Worm (Caenorhabditis elegans) whole organism, L4/young adult: Measurements from ENCODE around the gene Y67A10A.3.

Source experiments
- W03F9.2 ChIP-seq: fragments of 150-350 bp; optimal IDR thresholded peaks from 2 replicates; lab custom pipeline; 2014; ENCODE audit warnings: missing biosample characterization, missing genetic modification characterization
- dao-5 ChIP-seq: sonication (generic microtip); optimal IDR thresholded peaks from 2 replicates; lab custom pipeline; 2016; ENCODE audit warnings: missing genotype, missing genetic modification characterization, moderate library complexity, missing compliant biosample characterization
- him-1 ChIP-seq: sonication (generic microtip); optimal IDR thresholded peaks from 2 replicates; lab custom pipeline; 2016; ENCODE audit warnings: missing genotype, missing genetic modification reagents, missing genetic modification characterization, missing compliant biosample characterization

- TF ChIP-seq him-1 (tag; lab: Kevin White, UChicago) (no peak), W03F9.2 (no peak), dao-5 (no peak)
These were observed 16.4 kb upstream of the Y67A10A.3 start, which contains the start of gene oac-56 for ce11 chrIV:14350651-14351050.
